Worm (Caenorhabditis elegans) whole organism, young adult: ENCODE measurements around the gene fbxa-84.
A peak's percentile ranks its signal among the peaks of the same experiment; 100 is the strongest.

Source experiments
- B0336.3 ChIP-seq: fragments of 200-800 bp; sonication (Bioruptor generic); IDR thresholded peaks from 2 replicates; pipeline ENCODE4 v1.3.6; 2022; ENCODE audit warnings: missing genetic modification characterization, missing compliant biosample characterization
- C06A6.2 ChIP-seq: fragments of 200-800 bp; sonication (Bioruptor generic); conservative IDR thresholded peaks from 2 replicates; pipeline ENCODE4 v1.3.6; 2022; ENCODE audit warnings: missing genetic modification characterization, missing compliant biosample characterization
- C17E4.6 ChIP-seq: fragments of 200-800 bp; sonication (Bioruptor generic); IDR thresholded peaks from 2 replicates; pipeline ENCODE4 v1.3.6; 2022; ENCODE audit warnings: missing genetic modification reagents, missing genetic modification characterization, missing compliant biosample characterization
- F23B12.7 ChIP-seq: sonication (generic microtip); optimal IDR thresholded peaks from 2 replicates; lab custom pipeline; 2017; ENCODE audit warnings: missing genetic modification characterization, mild to moderate bottlenecking, missing compliant biosample characterization, antibody characterized with exemption, moderate library complexity; ENCODE audit not compliant: insufficient read depth
- F37B4.10 ChIP-seq: fragments of 200-800 bp; sonication (Bioruptor generic); IDR thresholded peaks from 2 replicates; pipeline ENCODE4 v1.3.6; 2022; ENCODE audit warnings: missing genetic modification characterization, missing compliant biosample characterization
- K12H6.12 ChIP-seq: fragments of 200-800 bp; sonication (Bioruptor generic); optimal IDR thresholded peaks from 2 replicates; lab custom pipeline; 2018; ENCODE audit warnings: mild to moderate bottlenecking, missing genetic modification characterization, missing compliant biosample characterization
- T07F8.4 ChIP-seq: sonication (generic microtip); optimal IDR thresholded peaks from 2 replicates; lab custom pipeline; 2016; ENCODE audit warnings: mild to moderate bottlenecking, missing genetic modification characterization, moderate library complexity, missing compliant biosample characterization
- Y79H2A.3 ChIP-seq: fragments of 200-800 bp; sonication (Bioruptor generic); conservative IDR thresholded peaks from 2 replicates; pipeline ENCODE4 v1.3.6; 2022; ENCODE audit warnings: missing genetic modification reagents, missing genetic modification characterization, missing compliant biosample characterization
- Y95B8A.8 ChIP-seq: fragments of 200-800 bp; sonication (Bioruptor generic); IDR thresholded peaks from 2 replicates; pipeline ENCODE4 v1.3.6; 2022; ENCODE audit warnings: missing genetic modification reagents, missing genetic modification characterization, missing compliant biosample characterization
- aptf-3 ChIP-seq: fragments of 200-800 bp; sonication (Bioruptor generic); IDR thresholded peaks from 2 replicates; pipeline ENCODE4 v1.3.6; 2022; ENCODE audit warnings: missing genetic modification characterization, missing compliant biosample characterization
- attf-5 ChIP-seq: fragments of 200-800 bp; sonication (Bioruptor generic); optimal IDR thresholded peaks from 2 replicates; lab custom pipeline; 2018; ENCODE audit warnings: mild to moderate bottlenecking, missing genetic modification characterization, missing compliant biosample characterization
- cebp-2 ChIP-seq: fragments of 200-800 bp; sonication (Bioruptor generic); IDR thresholded peaks from 2 replicates; pipeline ENCODE4 v1.3.6; 2022; ENCODE audit warnings: missing genetic modification characterization, missing compliant biosample characterization
- ceh-100 ChIP-seq: fragments of 200-800 bp; sonication (Bioruptor generic); IDR thresholded peaks from 2 replicates; pipeline ENCODE4 v1.3.6; 2022; ENCODE audit warnings: missing genetic modification reagents, missing genetic modification characterization, missing compliant biosample characterization
- ceh-27 ChIP-seq: fragments of 200-800 bp; sonication (Bioruptor generic); optimal IDR thresholded peaks from 2 replicates; lab custom pipeline; 2018; ENCODE audit warnings: mild to moderate bottlenecking, missing genetic modification characterization, moderate library complexity, missing compliant biosample characterization
- chd-7 ChIP-seq: sonication (generic microtip); optimal IDR thresholded peaks from 2 replicates; lab custom pipeline; 2016; ENCODE audit warnings: mild to moderate bottlenecking, missing genetic modification characterization, moderate library complexity, missing compliant biosample characterization
- dox-1 ChIP-seq: fragments of 200-800 bp; sonication (Bioruptor generic); IDR thresholded peaks from 2 replicates; pipeline ENCODE4 v1.3.6; 2022; ENCODE audit warnings: missing genetic modification reagents, missing genetic modification characterization, missing compliant biosample characterization
- egl-44 ChIP-seq: fragments of 200-800 bp; sonication (Bioruptor generic); IDR thresholded peaks from 2 replicates; pipeline ENCODE4 v1.3.6; 2022; ENCODE audit warnings: missing genetic modification reagents, missing genetic modification characterization, missing compliant biosample characterization
- ets-4 ChIP-seq: fragments of 200-800 bp; sonication (Bioruptor generic); optimal IDR thresholded peaks from 2 replicates; lab custom pipeline; 2018; ENCODE audit warnings: mild to moderate bottlenecking, missing genetic modification characterization, missing compliant biosample characterization
- fkh-3 ChIP-seq: sonication (generic microtip); optimal IDR thresholded peaks from 2 replicates; lab custom pipeline; 2016; ENCODE audit warnings: mild to moderate bottlenecking, missing genetic modification characterization, missing compliant biosample characterization
- hmg-1.2 ChIP-seq: fragments of 200-800 bp; sonication (Bioruptor generic); IDR thresholded peaks from 2 replicates; pipeline ENCODE4 v1.3.6; 2022; ENCODE audit warnings: missing genetic modification reagents, missing genetic modification characterization, missing compliant biosample characterization
- hmg-20 ChIP-seq: fragments of 200-800 bp; sonication (Bioruptor generic); IDR thresholded peaks from 2 replicates; pipeline ENCODE4 v1.3.6; 2022; ENCODE audit warnings: missing genetic modification reagents, missing genetic modification characterization, missing compliant biosample characterization
- hrde-1 ChIP-seq: sonication (generic microtip); optimal IDR thresholded peaks from 2 replicates; lab custom pipeline; 2016; ENCODE audit warnings: missing genetic modification characterization, mild to moderate bottlenecking, missing compliant biosample characterization, moderate library complexity, missing genotype, missing genetic modification reagents, borderline replicate concordance
- hsf-1 ChIP-seq: fragments of 200-800 bp; sonication (Bioruptor generic); IDR thresholded peaks from 2 replicates; pipeline ENCODE4 v1.3.6; 2022; ENCODE audit warnings: missing genetic modification reagents, missing genetic modification characterization, missing compliant biosample characterization
- let-607 ChIP-seq, 2 experiments: fragments of 200-800 bp in 1 of 2; sonication (Bioruptor generic) in 1 of 2; sonication (generic microtip) in 1 of 2; optimal IDR thresholded peaks; 2 replicates each; lab custom pipeline; 2016 to 2018; ENCODE audit warnings: mild to moderate bottlenecking in 2 of 2, missing compliant biosample characterization in 2 of 2, missing genetic modification characterization in 2 of 2, moderate library complexity in 2 of 2, missing genotype in 1 of 2
- lin-26 ChIP-seq: fragments of 200-800 bp; sonication (Bioruptor generic); IDR thresholded peaks from 2 replicates; pipeline ENCODE4 v1.3.6; 2022; ENCODE audit warnings: missing genetic modification reagents, missing genetic modification characterization, missing compliant biosample characterization
- lin-54 ChIP-seq: fragments of 200-800 bp; sonication (Bioruptor generic); optimal IDR thresholded peaks from 2 replicates; lab custom pipeline; 2018; ENCODE audit warnings: mild to moderate bottlenecking, missing genetic modification characterization, missing compliant biosample characterization
- lsl-1 ChIP-seq: fragments of 200-800 bp; sonication (Bioruptor generic); optimal IDR thresholded peaks from 2 replicates; lab custom pipeline; 2018; ENCODE audit warnings: mild to moderate bottlenecking, missing genetic modification characterization, moderate library complexity, missing compliant biosample characterization
- madf-10 ChIP-seq: sonication (generic microtip); optimal IDR thresholded peaks from 2 replicates; lab custom pipeline; 2016; ENCODE audit warnings: mild to moderate bottlenecking, missing genetic modification characterization, missing compliant biosample characterization
- mxl-1 ChIP-seq: sonication (generic microtip); optimal IDR thresholded peaks from 2 replicates; lab custom pipeline; 2016; ENCODE audit warnings: missing genetic modification characterization, missing compliant biosample characterization
- nfya-2 ChIP-seq: fragments of 200-800 bp; sonication (Bioruptor generic); IDR thresholded peaks from 2 replicates; pipeline ENCODE4 v1.3.6; 2022; ENCODE audit warnings: missing genetic modification reagents, missing genetic modification characterization, missing compliant biosample characterization
- nfyb-1 ChIP-seq: fragments of 200-800 bp; sonication (Bioruptor generic); IDR thresholded peaks from 2 replicates; pipeline ENCODE4 v1.3.6; 2022; ENCODE audit warnings: missing genetic modification reagents, missing genetic modification characterization, missing compliant biosample characterization
- nhr-179 ChIP-seq: sonication (generic microtip); optimal IDR thresholded peaks from 2 replicates; lab custom pipeline; 2016; ENCODE audit warnings: mild to moderate bottlenecking, missing genetic modification characterization, missing compliant biosample characterization
- nhr-27 ChIP-seq: fragments of 200-800 bp; sonication (Bioruptor generic); optimal IDR thresholded peaks from 2 replicates; lab custom pipeline; 2018; ENCODE audit warnings: mild to moderate bottlenecking, missing genetic modification characterization, moderate library complexity, missing compliant biosample characterization
- repo-1 ChIP-seq: sonication (generic microtip); optimal IDR thresholded peaks from 2 replicates; lab custom pipeline; 2017; ENCODE audit warnings: mild to moderate bottlenecking, missing genetic modification characterization, missing compliant biosample characterization
- sea-2 ChIP-seq: fragments of 200-800 bp; sonication (Bioruptor generic); IDR thresholded peaks from 2 replicates; pipeline ENCODE4 v1.3.6; 2022; ENCODE audit warnings: missing genetic modification characterization, missing compliant biosample characterization
- snpc-1.3 ChIP-seq: sonication (generic microtip); optimal IDR thresholded peaks from 2 replicates; lab custom pipeline; 2017; ENCODE audit warnings: missing genetic modification characterization, mild to moderate bottlenecking, missing compliant biosample characterization, antibody characterized with exemption, moderate library complexity, missing genotype, missing genetic modification reagents; ENCODE audit not compliant: insufficient read depth
- snpc-4 ChIP-seq, 5 experiments: fragments of 150-350 bp in 1 of 5; sonication (generic microtip) in 4 of 5; optimal IDR thresholded peaks; 2 replicates each; lab custom pipeline; 2014 to 2018; ENCODE audit warnings: missing genetic modification characterization in 5 of 5, missing biosample characterization in 3 of 5, antibody characterized with exemption in 2 of 5, mild to moderate bottlenecking in 2 of 5, missing compliant biosample characterization in 2 of 5, missing genotype in 2 of 5, moderate library complexity in 2 of 5, missing genetic modification reagents in 1 of 5
- sptf-2 ChIP-seq: fragments of 200-800 bp; sonication (Bioruptor generic); optimal IDR thresholded peaks from 2 replicates; lab custom pipeline; 2018; ENCODE audit warnings: mild to moderate bottlenecking, missing genetic modification characterization, missing compliant biosample characterization
- tbx-9 ChIP-seq: sonication (generic microtip); optimal IDR thresholded peaks from 2 replicates; lab custom pipeline; 2016; ENCODE audit warnings: borderline replicate concordance, missing genetic modification characterization, inconsistent platforms, missing compliant biosample characterization
- zfh-2 ChIP-seq: fragments of 200-800 bp; sonication (Bioruptor generic); conservative IDR thresholded peaks from 2 replicates; pipeline ENCODE4 v1.3.6; 2022; ENCODE audit warnings: missing genetic modification reagents, missing genetic modification characterization, missing compliant biosample characterization
- ztf-18 ChIP-seq: sonication (generic microtip); optimal IDR thresholded peaks from 2 replicates; lab custom pipeline; 2016; ENCODE audit warnings: missing genotype, mild to moderate bottlenecking, missing genetic modification characterization, missing compliant biosample characterization
- ztf-25 ChIP-seq: fragments of 200-800 bp; sonication (Bioruptor generic); IDR thresholded peaks from 2 replicates; pipeline ENCODE4 v1.3.6; 2022; ENCODE audit warnings: missing genetic modification reagents, missing genetic modification characterization, missing compliant biosample characterization
- ztf-26 ChIP-seq: sonication (generic microtip); optimal IDR thresholded peaks from 2 replicates; lab custom pipeline; 2017; ENCODE audit warnings: missing genetic modification characterization, missing compliant biosample characterization
- ztf-3 ChIP-seq: fragments of 200-800 bp; sonication (Bioruptor generic); optimal IDR thresholded peaks from 2 replicates; lab custom pipeline; 2018; ENCODE audit warnings: mild to moderate bottlenecking, missing genetic modification characterization, missing compliant biosample characterization
- ztf-6 ChIP-seq: fragments of 200-800 bp; sonication (Bioruptor generic); IDR thresholded peaks from 2 replicates; pipeline ENCODE4 v1.3.6; 2022; ENCODE audit warnings: missing genetic modification reagents, missing genetic modification characterization, missing compliant biosample characterization

fbxa-84 gene

DNA sequence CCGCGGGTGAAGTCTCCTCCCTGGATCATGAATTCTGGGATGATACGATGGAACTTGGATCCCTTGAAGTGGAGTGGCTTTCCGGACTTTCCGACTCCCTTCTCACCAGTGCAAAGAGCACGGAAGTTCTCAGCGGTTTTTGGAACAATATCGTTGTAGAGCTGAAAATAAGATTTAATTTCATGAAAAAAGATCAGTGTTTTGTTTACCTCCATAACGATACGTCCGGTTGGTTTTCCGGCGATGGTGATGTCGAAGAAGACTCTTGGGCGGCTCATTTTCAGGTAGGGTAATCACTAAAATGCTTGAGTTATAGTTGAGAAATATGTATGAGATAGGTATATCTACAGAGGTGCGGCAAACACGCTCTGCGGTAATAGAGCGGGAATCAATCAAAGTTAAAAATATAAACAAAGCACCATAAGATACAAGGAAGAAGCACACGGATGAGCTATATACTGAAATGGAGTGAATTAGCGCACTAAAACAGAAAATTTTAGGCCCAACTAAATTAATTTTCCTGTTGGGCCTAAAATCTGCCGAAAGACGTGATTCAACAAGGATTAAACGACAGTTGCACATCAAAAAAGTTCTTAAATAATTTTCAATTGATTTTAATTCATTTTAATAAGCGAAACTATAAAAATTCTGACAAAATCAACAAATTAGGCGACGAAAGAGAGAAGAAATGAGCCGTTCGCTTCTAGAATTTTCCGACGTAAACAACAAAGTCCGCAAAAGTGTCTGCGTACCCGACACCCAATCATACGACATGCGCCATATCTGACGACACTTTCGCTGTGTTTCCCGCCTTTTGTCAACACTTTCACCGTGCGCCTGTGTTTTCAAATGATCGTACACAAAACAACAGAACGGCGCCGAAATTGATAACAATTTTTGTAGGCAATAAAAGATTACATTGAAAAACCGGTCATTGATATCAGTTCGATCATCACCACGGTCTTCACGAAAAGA is 5.1 kb downstream of the fbxa-84 start, which contains the start of the genes cyn-7 and bath-36 (continued):
- no peak for TF ChIP-seq hmg-20
- TF ChIP-seq hmg-1.2 (GFP tag; lab: Robert Waterston, UW) = peak; percentile 33
- no peak for TF ChIP-seq hrde-1 (tag; lab: Kevin White, UChicago)
- TF ChIP-seq cebp-2 = no peak
- no peak for TF ChIP-seq T07F8.4 (tag; lab: Kevin White, UChicago)
- TF ChIP-seq Y79H2A.3 (GFP tag; lab: Robert Waterston, UW) = no peak
- TF ChIP-seq C17E4.6 (GFP tag; lab: Robert Waterston, UW) = 0 out of 2 replicates have a peak, but pooled peaks have one; percentile 26
- TF ChIP-seq B0336.3 (GFP tag; lab: Robert Waterston, UW) = peak; percentile 55; the same call in 1 of the 2 replicates
- peak; percentile 44; the same call in 1 of the 2 replicates for TF ChIP-seq ceh-100
- TF ChIP-seq ztf-18 = no peak
- TF ChIP-seq repo-1 (tag; lab: Kevin White, UChicago) = peak; percentile 14
- no peak for TF ChIP-seq sptf-2
- peak; percentile 8 for TF ChIP-seq madf-10 (tag; lab: Kevin White, UChicago)
- TF ChIP-seq snpc-1.3 = peak; percentile 38
- 0 out of 2 replicates have a peak, but pooled peaks have one; percentile 26 for TF ChIP-seq Y95B8A.8 (GFP tag; lab: Robert Waterston, UW)
- TF ChIP-seq fkh-3 (tag; lab: Kevin White, UChicago) = no peak
- no peak for TF ChIP-seq nhr-27 (tag; lab: Kevin White, UChicago)
- TF ChIP-seq C06A6.2 (GFP tag; lab: Robert Waterston, UW) = 0 out of 2 replicates have a peak, but pooled peaks have one; percentile 31
- TF ChIP-seq ets-4 (GFP tag; lab: Kevin White, UChicago) = peak; percentile 10
- TF ChIP-seq zfh-2 (GFP tag; lab: Robert Waterston, UW) = no peak
- no peak for TF ChIP-seq chd-7 (tag; lab: Kevin White, UChicago)
- no peak for TF ChIP-seq sea-2 (GFP tag; lab: Robert Waterston, UW)
- peak; percentile 56 for TF ChIP-seq attf-5 (GFP tag; lab: Kevin White, UChicago)
- no peak for TF ChIP-seq egl-44
- peak; percentile 49 for TF ChIP-seq lsl-1 (GFP tag; lab: Kevin White, UChicago)
- no peak for TF ChIP-seq ztf-25 (GFP tag; lab: Robert Waterston, UW)
- TF ChIP-seq let-607 (tag; optimal IDR thresholded peaks at IDR 0.05; lab: Kevin White, UChicago) = peak in 1 of 2 experiments; percentile 63
- no peak for TF ChIP-seq aptf-3 (GFP tag; lab: Robert Waterston, UW)
- TF ChIP-seq ztf-3 (GFP tag; lab: Kevin White, UChicago) = no peak
- no peak for TF ChIP-seq ceh-27 (GFP tag; lab: Kevin White, UChicago)
- no peak for TF ChIP-seq mxl-1 (tag; lab: Kevin White, UChicago)
- TF ChIP-seq dox-1 (GFP tag; lab: Robert Waterston, UW) = peak; percentile 68
- TF ChIP-seq ztf-6 (GFP tag; lab: Robert Waterston, UW) = no peak
- TF ChIP-seq snpc-4 (GFP tag; optimal IDR thresholded peaks at IDR 0.05; lab: Kevin White, UChicago) = no peak
- TF ChIP-seq snpc-4 (tag; optimal IDR thresholded peaks at IDR 0.05; lab: Kevin White, UChicago) = peak in 2 of 4 experiments; percentile 68 to 71
- no peak for TF ChIP-seq tbx-9 (tag; lab: Kevin White, UChicago)
- peak; percentile 83 for TF ChIP-seq lin-54 (GFP tag; lab: Kevin White, UChicago)
- TF ChIP-seq F23B12.7 = peak; percentile 67
- peak; percentile 53; the same call in 1 of the 2 replicates for TF ChIP-seq nfyb-1
- TF ChIP-seq F37B4.10 = no peak
- TF ChIP-seq nhr-179 (tag; lab: Kevin White, UChicago) = no peak
- TF ChIP-seq hsf-1 (GFP tag; lab: Robert Waterston, UW) = peak; percentile 99
- no peak for TF ChIP-seq nfya-2 (GFP tag; lab: Robert Waterston, UW)
- TF ChIP-seq ztf-26 (tag; lab: Kevin White, UChicago) = peak; percentile 49
- TF ChIP-seq K12H6.12 = peak; percentile 1
- peak; percentile 34; the same call in 1 of the 2 replicates for TF ChIP-seq lin-26
